Fruit fly (Drosophila melanogaster) whole organism, embryonic: ENCODE measurements around the gene lectin-33A.

Experiments
- Ada2b ChIP-seq: fragments of 200-800 bp; sonication (Bioruptor generic); IDR thresholded peaks from 2 replicates; pipeline ENCODE4 v1.3.6; 2022; ENCODE audit warnings: missing biosample characterization, missing genetic modification characterization
- CG10267 ChIP-seq: fragments of 200-800 bp; sonication (Bioruptor generic); optimal IDR thresholded peaks from 2 replicates; lab custom pipeline; 2018; ENCODE audit warnings: missing biosample characterization, mild to moderate bottlenecking, missing genetic modification characterization, moderate library complexity
- CG10274 ChIP-seq: fragments of 200-800 bp; sonication (Bioruptor generic); optimal IDR thresholded peaks from 3 replicates; lab custom pipeline; 2017; ENCODE audit warnings: missing biosample characterization, mild to moderate bottlenecking, missing genetic modification characterization
- CG12942 ChIP-seq: fragments of 200-800 bp; sonication (Bioruptor generic); optimal IDR thresholded peaks from 3 replicates; lab custom pipeline; 2016; ENCODE audit warnings: missing biosample characterization, missing genetic modification characterization
- CG13296 ChIP-seq: fragments of 200-800 bp; sonication (Bioruptor generic); optimal IDR thresholded peaks from 3 replicates; lab custom pipeline; 2018; ENCODE audit warnings: missing biosample characterization, mild to moderate bottlenecking, missing genetic modification characterization
- CG15601 ChIP-seq: fragments of 200-800 bp; sonication (Bioruptor generic); optimal IDR thresholded peaks from 3 replicates; lab custom pipeline; 2019; ENCODE audit warnings: missing biosample characterization, mild to moderate bottlenecking, missing genetic modification characterization, moderate library complexity
- CG17802 ChIP-seq: fragments of 200-800 bp; sonication (Bioruptor generic); optimal IDR thresholded peaks from 2 replicates; lab custom pipeline; 2018; ENCODE audit warnings: missing biosample characterization, mild to moderate bottlenecking, missing genetic modification characterization, moderate library complexity
- CG1832 ChIP-seq: fragments of 200-800 bp; sonication (Bioruptor generic); optimal IDR thresholded peaks from 2 replicates; lab custom pipeline; 2017; ENCODE audit warnings: missing biosample characterization, mild to moderate bottlenecking, missing genetic modification characterization, inconsistent platforms
- CG18476 ChIP-seq: fragments of 200-800 bp; sonication (Bioruptor generic); optimal IDR thresholded peaks from 2 replicates; lab custom pipeline; 2016; ENCODE audit warnings: missing biosample characterization, mild to moderate bottlenecking, missing genetic modification characterization
- CG2116 ChIP-seq: fragments of 200-800 bp; sonication (Bioruptor generic); optimal IDR thresholded peaks from 3 replicates; lab custom pipeline; 2018; ENCODE audit warnings: missing biosample characterization, mild to moderate bottlenecking, missing genetic modification characterization
- CG3281 ChIP-seq: fragments of 200-800 bp; sonication (Bioruptor generic); optimal IDR thresholded peaks from 3 replicates; lab custom pipeline; 2017; ENCODE audit warnings: missing biosample characterization, mild to moderate bottlenecking, missing genetic modification characterization
- CG34422 ChIP-seq: fragments of 200-800 bp; sonication (Bioruptor generic); IDR thresholded peaks from 3 replicates; pipeline ENCODE4 v1.3.6; 2022; ENCODE audit warnings: missing biosample characterization, missing genetic modification characterization
- CG3838 ChIP-seq: fragments of 200-800 bp; sonication (Bioruptor generic); optimal IDR thresholded peaks from 3 replicates; lab custom pipeline; 2016; ENCODE audit warnings: missing biosample characterization, missing genetic modification characterization
- CG5953 ChIP-seq: fragments of 200-800 bp; sonication (Bioruptor generic); IDR thresholded peaks from 2 replicates; pipeline ENCODE4 v1.3.6; 2022; ENCODE audit warnings: missing biosample characterization, missing genetic modification characterization
- CG6683 ChIP-seq: fragments of 200-800 bp; sonication (Bioruptor generic); optimal IDR thresholded peaks from 2 replicates; lab custom pipeline; 2017; ENCODE audit warnings: missing biosample characterization, mild to moderate bottlenecking, missing genetic modification characterization, missing genetic modification reagents
- CG6813 ChIP-seq: fragments of 200-800 bp; sonication (Bioruptor generic); optimal IDR thresholded peaks from 2 replicates; lab custom pipeline; 2017; ENCODE audit warnings: missing biosample characterization, missing genetic modification characterization, mild to moderate bottlenecking, moderate library complexity, missing genetic modification reagents
- CG6854 ChIP-seq: fragments of 200-800 bp; sonication (Bioruptor generic); optimal IDR thresholded peaks from 3 replicates; lab custom pipeline; 2017; ENCODE audit warnings: missing biosample characterization, mild to moderate bottlenecking, missing genetic modification characterization
- CG7839 ChIP-seq: fragments of 200-800 bp; sonication (Bioruptor generic); optimal IDR thresholded peaks from 3 replicates; lab custom pipeline; 2018; ENCODE audit warnings: missing biosample characterization, mild to moderate bottlenecking, missing genetic modification characterization, moderate library complexity
- CG8944 ChIP-seq: fragments of 200-800 bp; sonication (Bioruptor generic); optimal IDR thresholded peaks from 3 replicates; lab custom pipeline; 2016; ENCODE audit warnings: missing biosample characterization, missing genetic modification characterization
- Camta ChIP-seq: fragments of 200-800 bp; sonication (Bioruptor generic); optimal IDR thresholded peaks from 2 replicates; lab custom pipeline; 2016; ENCODE audit warnings: missing biosample characterization, missing genetic modification characterization
- D ChIP-seq, 2 experiments: fragments of 200-800 bp in 1 of 2; fragments of >200 bp in 1 of 2; sonication (Bioruptor generic) in 1 of 2; optimal IDR thresholded peaks; 2 replicates in 1 of 2; 3 replicates in 1 of 2; lab custom pipeline; 2017; ENCODE audit warnings: mild to moderate bottlenecking in 1 of 2, missing biosample characterization in 1 of 2, missing genetic modification characterization in 1 of 2, missing genetic modification reagents in 1 of 2
- Dref ChIP-seq: fragments of 200-800 bp; sonication (Bioruptor generic); IDR thresholded peaks from 2 replicates; pipeline ENCODE4 v1.3.6; 2022; ENCODE audit warnings: missing biosample characterization, missing genetic modification characterization
- H2.0 ChIP-seq: fragments of 200-800 bp; sonication (Bioruptor generic); IDR thresholded peaks from 2 replicates; pipeline ENCODE4 v1.3.6; 2022; ENCODE audit warnings: missing biosample characterization, missing genetic modification characterization
- Hmr ChIP-seq: fragments of 200-800 bp; sonication (Bioruptor generic); optimal IDR thresholded peaks from 3 replicates; lab custom pipeline; 2017; ENCODE audit warnings: mild to moderate bottlenecking, missing biosample characterization, missing genetic modification reagents, missing genetic modification characterization
- Hr78 ChIP-seq, 2 experiments: fragments of 200-800 bp in 1 of 2; fragments of >200 bp in 1 of 2; sonication (Bioruptor generic) in 1 of 2; optimal IDR thresholded peaks; 2 replicates each; lab custom pipeline; 2017 to 2019; ENCODE audit warnings: missing biosample characterization in 2 of 2, missing genetic modification characterization in 2 of 2, mild to moderate bottlenecking in 1 of 2, moderate library complexity in 1 of 2
- Kr ChIP-seq: fragments of 200-800 bp; sonication (Bioruptor generic); optimal IDR thresholded peaks from 2 replicates; lab custom pipeline; 2017; ENCODE audit warnings: missing biosample characterization, mild to moderate bottlenecking, missing genetic modification characterization
- Lhr ChIP-seq: fragments of 200-800 bp; sonication (Bioruptor generic); optimal IDR thresholded peaks from 3 replicates; lab custom pipeline; 2017; ENCODE audit warnings: mild to moderate bottlenecking, missing biosample characterization, missing genetic modification reagents, missing genetic modification characterization
- Lpt ChIP-seq: fragments of >200 bp; optimal IDR thresholded peaks from 2 replicates; lab custom pipeline; 2018; ENCODE audit warnings: missing biosample characterization, missing genetic modification characterization
- MBD-R2 ChIP-seq: fragments of 200-800 bp; sonication (Bioruptor generic); IDR thresholded peaks from 2 replicates; pipeline ENCODE4 v1.3.6; 2022; ENCODE audit warnings: missing biosample characterization, missing genetic modification characterization
- Optix ChIP-seq: fragments of 200-800 bp; sonication (Bioruptor generic); IDR thresholded peaks from 3 replicates; pipeline ENCODE4 v1.3.6; 2022; ENCODE audit warnings: missing biosample characterization, missing genetic modification characterization
- Rx ChIP-seq: fragments of 200-800 bp; sonication (Bioruptor generic); IDR thresholded peaks from 2 replicates; pipeline ENCODE4 v1.3.6; 2022; ENCODE audit warnings: missing biosample characterization, missing genetic modification characterization
- ac ChIP-seq: fragments of 200-800 bp; sonication (Bioruptor generic); optimal IDR thresholded peaks from 3 replicates; lab custom pipeline; 2017; ENCODE audit warnings: missing biosample characterization, mild to moderate bottlenecking, missing genetic modification characterization
- br ChIP-seq: fragments of >200 bp; optimal IDR thresholded peaks from 2 replicates; lab custom pipeline; 2017
- cad ChIP-seq: fragments of >200 bp; optimal IDR thresholded peaks from 2 replicates; lab custom pipeline; 2017; ENCODE audit warnings: missing biosample characterization, missing genetic modification characterization
- dm ChIP-seq: fragments of 200-800 bp; sonication (Bioruptor generic); optimal IDR thresholded peaks from 3 replicates; lab custom pipeline; 2016; ENCODE audit warnings: missing biosample characterization, missing genetic modification characterization
- emc ChIP-seq: fragments of 200-800 bp; sonication (Bioruptor generic); optimal IDR thresholded peaks from 2 replicates; lab custom pipeline; 2016; ENCODE audit warnings: missing biosample characterization, missing genetic modification characterization
- jumu ChIP-seq: fragments of 200-800 bp; sonication (Bioruptor generic); optimal IDR thresholded peaks from 3 replicates; lab custom pipeline; 2016; ENCODE audit warnings: missing biosample characterization, missing genetic modification characterization
- ken ChIP-seq: fragments of 200-800 bp; sonication (Bioruptor generic); IDR thresholded peaks from 3 replicates; pipeline ENCODE4 v1.3.6; 2022; ENCODE audit warnings: missing biosample characterization, missing genetic modification characterization
- lab ChIP-seq: fragments of 200-800 bp; sonication (Bioruptor generic); optimal IDR thresholded peaks from 3 replicates; lab custom pipeline; 2017; ENCODE audit warnings: missing biosample characterization, missing genetic modification characterization, mild to moderate bottlenecking, moderate library complexity, missing genetic modification reagents
- nerfin-1 ChIP-seq: fragments of 200-800 bp; sonication (Bioruptor generic); optimal IDR thresholded peaks from 3 replicates; lab custom pipeline; 2019; ENCODE audit warnings: missing biosample characterization, mild to moderate bottlenecking, missing genetic modification characterization, moderate library complexity
- nerfin-2 ChIP-seq: fragments of 200-800 bp; sonication (Bioruptor generic); IDR thresholded peaks from 2 replicates; pipeline ENCODE4 v1.3.6; 2022; ENCODE audit warnings: missing biosample characterization, missing genetic modification characterization; ENCODE audit not compliant: partially characterized antibody
- oc ChIP-seq: fragments of 200-800 bp; sonication (Bioruptor generic); optimal IDR thresholded peaks from 2 replicates; lab custom pipeline; 2018; ENCODE audit warnings: missing biosample characterization, mild to moderate bottlenecking, missing genetic modification characterization, moderate library complexity
- onecut ChIP-seq: fragments of 200-800 bp; sonication (Bioruptor generic); IDR thresholded peaks from 2 replicates; pipeline ENCODE4 v1.3.6; 2022; ENCODE audit warnings: missing biosample characterization, missing genetic modification characterization
- repo ChIP-seq: fragments of 200-800 bp; sonication (Bioruptor generic); optimal IDR thresholded peaks from 2 replicates; lab custom pipeline; 2016; ENCODE audit warnings: missing biosample characterization, missing genetic modification characterization
- sc ChIP-seq, 3 experiments: fragments of >200 bp in 2 of 3; fragments of 200-800 bp in 1 of 3; sonication (Bioruptor generic) in 1 of 3; optimal IDR thresholded peaks; 2 replicates in 2 of 3; 3 replicates in 1 of 3; lab custom pipeline; 2017; ENCODE audit warnings: mild to moderate bottlenecking in 1 of 3, missing biosample characterization in 1 of 3, missing genetic modification characterization in 1 of 3, missing genetic modification reagents in 1 of 3
- sim ChIP-seq: fragments of 200-800 bp; sonication (Bioruptor generic); IDR thresholded peaks from 2 replicates; pipeline ENCODE4 v1.3.6; 2022; ENCODE audit warnings: missing biosample characterization, missing genetic modification characterization
- tio ChIP-seq: fragments of 200-800 bp; sonication (Bioruptor generic); optimal IDR thresholded peaks from 2 replicates; lab custom pipeline; 2017; ENCODE audit warnings: missing biosample characterization, missing genetic modification characterization, inconsistent platforms
- tup ChIP-seq: fragments of 200-800 bp; sonication (Bioruptor generic); optimal IDR thresholded peaks from 2 replicates; lab custom pipeline; 2016; ENCODE audit warnings: missing biosample characterization, mild to moderate bottlenecking, missing genetic modification characterization, moderate library complexity
- zfh1 ChIP-seq: fragments of 200-800 bp; sonication (Bioruptor generic); IDR thresholded peaks from 3 replicates; pipeline ENCODE4 v1.3.6; 2022; ENCODE audit warnings: missing biosample characterization, missing genetic modification characterization

The lectin-33A gene

DNA sequence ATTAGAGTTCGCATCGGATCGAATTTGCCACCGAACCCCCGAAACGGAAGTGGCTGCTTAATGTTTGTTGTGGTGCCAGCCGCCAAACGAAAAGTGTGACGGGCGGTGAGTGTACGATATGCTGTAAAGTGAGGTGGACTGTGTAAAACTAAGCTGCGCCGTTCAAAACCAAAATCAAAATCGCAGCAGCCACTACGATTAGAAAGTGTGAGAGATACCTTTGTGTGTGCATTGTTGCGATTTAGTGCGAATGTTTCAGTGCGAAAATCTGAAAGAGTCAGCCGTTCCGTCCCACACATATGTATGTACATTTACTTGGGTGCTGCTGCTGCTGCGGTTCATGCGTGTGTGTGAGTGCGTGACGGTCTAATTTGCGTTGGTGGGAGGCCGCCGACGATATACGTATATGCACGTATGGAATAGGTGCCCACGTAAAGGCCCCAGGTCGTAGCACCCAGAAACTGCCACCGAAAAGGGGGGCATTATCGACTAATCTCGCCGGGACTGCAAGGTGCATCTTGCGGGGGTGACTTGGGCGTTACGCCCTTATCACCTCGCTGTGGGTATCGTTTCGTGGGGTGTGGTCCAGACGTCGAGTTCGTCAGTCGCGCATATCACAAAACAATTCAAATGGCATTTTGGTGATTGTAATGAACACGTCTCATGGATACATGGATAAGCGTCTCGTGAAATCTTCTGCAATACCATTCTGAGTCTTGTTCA is 24.8 kb upstream of the lectin-33A start (continued):
- TF ChIP-seq Dref (GFP tag; lab: Robert Waterston, UW) (no peak), Lpt (no peak), Hr78 (GFP tag; optimal IDR thresholded peaks at IDR 0.05; lab: Kevin White, UChicago) (peak in 1 of 2 experiments; percentile 22), tup (no peak), oc (tag; lab: Kevin White, UChicago) (no peak), H2.0 (no peak), CG18476 (GFP tag; lab: Kevin White, UChicago) (no peak), CG10267 (no peak), Ada2b (GFP tag; lab: Robert Waterston, UW) (no peak), Hmr (GFP tag; lab: Kevin White, UChicago) (no peak), onecut (GFP tag; lab: Robert Waterston, UW) (no peak), CG5953 (GFP tag; lab: Robert Waterston, UW) (no peak), Camta (GFP tag; lab: Kevin White, UChicago) (no peak), CG13296 (GFP tag; lab: Kevin White, UChicago) (no peak), nerfin-2 (GFP tag; lab: Robert Waterston, UW) (0 out of 2 replicates have a peak, but pooled peaks have one; percentile 24), ac (GFP tag; lab: Kevin White, UChicago) (no peak), sc (optimal IDR thresholded peaks at IDR 0.05; lab: Kevin White, UChicago) (no peak), sc (GFP tag; optimal IDR thresholded peaks at IDR 0.05; lab: Kevin White, UChicago) (no peak), CG8944 (GFP tag; lab: Kevin White, UChicago) (no peak), D (optimal IDR thresholded peaks at IDR 0.05; lab: Kevin White, UChicago) (peak; percentile 9), D (GFP tag; optimal IDR thresholded peaks at IDR 0.05; lab: Kevin White, UChicago) (no peak), Rx (GFP tag; lab: Robert Waterston, UW) (no peak), CG6683 (GFP tag; lab: Kevin White, UChicago) (no peak), CG15601 (tag; lab: Kevin White, UChicago) (no peak), lab (no peak), CG17802 (no peak), MBD-R2 (GFP tag; lab: Robert Waterston, UW) (peak; percentile 30; the same call in 1 of the 2 replicates), CG7839 (tag; lab: Kevin White, UChicago) (no peak), ken (GFP tag; lab: Robert Waterston, UW) (no peak), Lhr (GFP tag; lab: Kevin White, UChicago) (no peak), zfh1 (GFP tag; lab: Robert Waterston, UW) (no peak), CG3281 (no peak), CG6854 (GFP tag; lab: Kevin White, UChicago) (no peak), tio (no peak), CG3838 (no peak), CG1832 (no peak), CG10274 (no peak), CG2116 (no peak), nerfin-1 (tag; lab: Kevin White, UChicago) (no peak), CG6813 (no peak), Kr (GFP tag; lab: Kevin White, UChicago) (no peak), repo (GFP tag; lab: Kevin White, UChicago) (no peak), emc (GFP tag; lab: Kevin White, UChicago) (no peak), dm (GFP tag; lab: Kevin White, UChicago) (no peak), sim (GFP tag; lab: Robert Waterston, UW) (no peak), CG34422 (GFP tag; lab: Robert Waterston, UW) (0 out of 3 replicates have a peak, but pooled peaks have one; percentile 16), cad (GFP tag; lab: Kevin White, UChicago) (no peak), jumu (GFP tag; lab: Kevin White, UChicago) (no peak), CG12942 (GFP tag; lab: Kevin White, UChicago) (no peak), Optix (GFP tag; lab: Robert Waterston, UW) (no peak), br (lab: Kevin White, UChicago) (no peak)
